Fruit fly (Drosophila melanogaster) whole organism, pupa: ENCODE measurements around the gene CG11970.

Source experiments
- CG13204 ChIP-seq: fragments of 200-800 bp; sonication (Bioruptor generic); optimal IDR thresholded peaks from 2 replicates; lab custom pipeline; 2018; ENCODE audit warnings: missing biosample characterization, mild to moderate bottlenecking, missing genetic modification characterization, moderate library complexity
- CG17806 ChIP-seq: fragments of 200-800 bp; sonication (Bioruptor generic); optimal IDR thresholded peaks from 2 replicates; lab custom pipeline; 2018; ENCODE audit warnings: missing biosample characterization, mild to moderate bottlenecking, missing genetic modification characterization, moderate library complexity
- CG32121 ChIP-seq: fragments of 200-800 bp; sonication (Bioruptor generic); IDR thresholded peaks from 2 replicates; pipeline ENCODE4 v1.3.6; 2022; ENCODE audit warnings: missing biosample characterization, missing genetic modification characterization
- CG34367 ChIP-seq: fragments of 200-800 bp; sonication (Bioruptor generic); optimal IDR thresholded peaks from 2 replicates; lab custom pipeline; 2018; ENCODE audit warnings: missing biosample characterization, mild to moderate bottlenecking, missing genetic modification characterization
- CG4496 ChIP-seq: fragments of 200-800 bp; sonication (Bioruptor generic); IDR thresholded peaks from 3 replicates; pipeline ENCODE4 v1.3.6; 2022; ENCODE audit warnings: missing biosample characterization, missing genetic modification characterization
- D1 ChIP-seq: fragments of 200-800 bp; sonication (Bioruptor generic); optimal IDR thresholded peaks from 2 replicates; lab custom pipeline; 2018; ENCODE audit warnings: missing biosample characterization, mild to moderate bottlenecking, missing genetic modification characterization, moderate library complexity
- Pif1B ChIP-seq: fragments of 200-800 bp; sonication (Bioruptor generic); optimal IDR thresholded peaks from 3 replicates; lab custom pipeline; 2016; ENCODE audit warnings: missing biosample characterization, missing genetic modification characterization
- fd96Ca ChIP-seq: fragments of 200-800 bp; sonication (Bioruptor generic); IDR thresholded peaks from 3 replicates; pipeline ENCODE4 v1.3.6; 2022; ENCODE audit warnings: missing biosample characterization, missing genetic modification characterization
- gl ChIP-seq: fragments of 200-800 bp; sonication (Bioruptor generic); optimal IDR thresholded peaks from 2 replicates; lab custom pipeline; 2018; ENCODE audit warnings: missing biosample characterization, mild to moderate bottlenecking, missing genetic modification characterization
- rn ChIP-seq: fragments of 200-800 bp; sonication (Bioruptor generic); IDR thresholded peaks from 2 replicates; pipeline ENCODE4 v1.3.6; 2022; ENCODE audit warnings: missing biosample characterization, missing genetic modification characterization

dm6 chr3R:9030750-9031128 is 46.2 kb downstream of the CG11970 start:
- TF ChIP-seq gl (tag; lab: Kevin White, UChicago): no peak
- no peak for TF ChIP-seq CG32121 (GFP tag; lab: Robert Waterston, UW)
- TF ChIP-seq CG13204 (GFP tag; lab: Kevin White, UChicago): no peak
- TF ChIP-seq CG34367: no peak
- TF ChIP-seq D1 (tag; lab: Kevin White, UChicago): no peak
- TF ChIP-seq fd96Ca (GFP tag; lab: Robert Waterston, UW): no peak
- no peak for TF ChIP-seq CG4496 (GFP tag; lab: Robert Waterston, UW)
- TF ChIP-seq Pif1B (GFP tag; lab: Kevin White, UChicago): no peak
- TF ChIP-seq rn (GFP tag; lab: Robert Waterston, UW): no peak
- no peak for TF ChIP-seq CG17806 (tag; lab: Kevin White, UChicago)
